Fruit fly (Drosophila melanogaster) whole organism, embryonic: ENCODE data around the gene Uba2.

Experiments
- CG10959 ChIP-seq: fragments of 200-800 bp; sonication (Bioruptor generic); IDR thresholded peaks from 2 replicates; pipeline ENCODE4 v1.3.6; 2022; ENCODE audit warnings: missing biosample characterization, missing genetic modification characterization
- CG10979 ChIP-seq: fragments of 200-800 bp; sonication (Bioruptor generic); optimal IDR thresholded peaks from 2 replicates; lab custom pipeline; 2018; ENCODE audit warnings: missing biosample characterization, mild to moderate bottlenecking, missing genetic modification characterization, moderate library complexity
- CG11504 ChIP-seq: fragments of 200-800 bp; sonication (Bioruptor generic); optimal IDR thresholded peaks from 3 replicates; lab custom pipeline; 2019; ENCODE audit warnings: missing biosample characterization, mild to moderate bottlenecking, missing genetic modification characterization, moderate library complexity
- CG15514 ChIP-seq: fragments of 200-800 bp; sonication (Bioruptor generic); optimal IDR thresholded peaks from 3 replicates; lab custom pipeline; 2017; ENCODE audit warnings: missing biosample characterization, missing genetic modification characterization, mild to moderate bottlenecking, moderate library complexity, missing genetic modification reagents
- CG3281 ChIP-seq: fragments of 200-800 bp; sonication (Bioruptor generic); optimal IDR thresholded peaks from 3 replicates; lab custom pipeline; 2017; ENCODE audit warnings: missing biosample characterization, mild to moderate bottlenecking, missing genetic modification characterization
- MBD-R2 ChIP-seq: fragments of 200-800 bp; sonication (Bioruptor generic); IDR thresholded peaks from 2 replicates; pipeline ENCODE4 v1.3.6; 2022; ENCODE audit warnings: missing biosample characterization, missing genetic modification characterization
- Meics ChIP-seq: fragments of 200-800 bp; sonication (Bioruptor generic); optimal IDR thresholded peaks from 2 replicates; lab custom pipeline; 2017; ENCODE audit warnings: missing biosample characterization, mild to moderate bottlenecking, missing genetic modification characterization
- Sox100B ChIP-seq: fragments of 200-800 bp; sonication (Bioruptor generic); optimal IDR thresholded peaks from 3 replicates; lab custom pipeline; 2018; ENCODE audit warnings: missing biosample characterization, mild to moderate bottlenecking, missing genetic modification characterization
- Tbp ChIP-seq: fragments of >200 bp; optimal IDR thresholded peaks from 2 replicates; lab custom pipeline; 2018; ENCODE audit warnings: missing biosample characterization, missing genetic modification characterization
- chm ChIP-seq: fragments of 200-800 bp; sonication (Bioruptor generic); IDR thresholded peaks from 2 replicates; pipeline ENCODE4 v1.3.6; 2022; ENCODE audit warnings: missing biosample characterization, missing genetic modification characterization
- row ChIP-seq: fragments of 200-800 bp; sonication (Bioruptor generic); IDR thresholded peaks from 3 replicates; pipeline ENCODE4 v1.3.6; 2022; ENCODE audit warnings: missing biosample characterization, missing genetic modification characterization
- yki ChIP-seq: fragments of >200 bp; optimal IDR thresholded peaks from 3 replicates; lab custom pipeline; 2018
- zfh2 ChIP-seq: fragments of 200-800 bp; sonication (Bioruptor generic); optimal IDR thresholded peaks from 2 replicates; lab custom pipeline; 2016; ENCODE audit warnings: missing biosample characterization, missing genetic modification characterization

Uba2 gene

dm6 chr3L:8076160-8076559 lies 51.5 kb downstream of the Uba2 start (continued):
- TF ChIP-seq CG11504 (tag; lab: Kevin White, UChicago) (peak; percentile 58), CG10959 (GFP tag; lab: Robert Waterston, UW) (no peak), Meics (GFP tag; lab: Kevin White, UChicago) (peak; percentile 1), chm (no peak), CG3281 (GFP tag; lab: Kevin White, UChicago) (peak; percentile 10), MBD-R2 (GFP tag; lab: Robert Waterston, UW) (no peak), row (GFP tag; lab: Robert Waterston, UW) (peak; percentile 46; the same call in 2 of the 3 replicates), Tbp (GFP tag; lab: Kevin White, UChicago) (no peak), yki (lab: Kevin White, UChicago) (no peak), CG10979 (tag; lab: Kevin White, UChicago) (peak; percentile 16), zfh2 (GFP tag; lab: Kevin White, UChicago) (peak; percentile 29), Sox100B (GFP tag; lab: Kevin White, UChicago) (peak; percentile 53), CG15514 (no peak)
